Worm (Caenorhabditis elegans) whole organism, L4 larva: ENCODE data around the gene srj-25.

Experiments used
- nhr-48 ChIP-seq: sonication (generic microtip); optimal IDR thresholded peaks from 2 replicates; lab custom pipeline; 2016; ENCODE audit warnings: mild to moderate bottlenecking, missing genetic modification characterization, missing compliant biosample characterization
- skn-1 ChIP-seq: fragments of 150-350 bp; optimal IDR thresholded peaks from 2 replicates; lab custom pipeline; 2014; ENCODE audit warnings: missing biosample characterization, missing genetic modification characterization
- vab-7 ChIP-seq: fragments of 200-800 bp; sonication (Bioruptor generic); IDR thresholded peaks from 2 replicates; pipeline ENCODE4 v1.3.6; 2022; ENCODE audit warnings: missing genetic modification reagents, missing genetic modification characterization, missing compliant biosample characterization

DNA sequence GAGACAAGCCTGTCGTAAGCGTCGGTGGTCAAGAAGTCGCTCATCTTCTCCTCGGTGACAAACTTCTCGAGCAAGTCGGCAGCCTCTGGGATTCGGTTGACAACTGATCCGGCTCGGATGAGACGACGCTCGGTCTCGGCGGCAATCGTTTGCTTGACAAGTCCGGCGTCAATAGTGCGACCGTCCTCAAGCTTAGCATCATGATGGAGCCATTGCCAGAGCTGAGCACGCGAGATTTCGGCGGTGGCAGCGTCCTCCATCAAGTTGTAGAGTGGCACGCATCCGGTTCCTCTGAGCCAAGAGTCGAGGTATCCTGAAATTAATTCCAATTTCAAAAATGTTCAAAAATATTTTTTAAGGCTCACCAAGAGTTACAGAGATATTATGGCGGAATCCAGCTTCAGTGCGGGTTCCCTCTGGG lies 11.6 kb downstream of the srj-25 start:
- TF ChIP-seq skn-1 = no peak
- TF ChIP-seq vab-7 = no peak
- no peak for TF ChIP-seq nhr-48 (tag; lab: Kevin White, UChicago)
